Worm (Caenorhabditis elegans) whole organism, L1 larva: ENCODE measurements around the gene W01B6.6.
A peak's percentile ranks its signal among the peaks of the same experiment; 100 is the strongest.

Source experiments
- C16A3.4 ChIP-seq: fragments of 150-350 bp; optimal IDR thresholded peaks from 2 replicates; lab custom pipeline; 2014; ENCODE audit warnings: missing biosample characterization, missing genetic modification characterization
- C34B4.2 ChIP-seq: sonication (generic microtip); optimal IDR thresholded peaks from 2 replicates; lab custom pipeline; 2017; ENCODE audit warnings: mild to moderate bottlenecking, missing genetic modification characterization, missing compliant biosample characterization
- Y116A8C.19 ChIP-seq: sonication (generic microtip); optimal IDR thresholded peaks from 2 replicates; lab custom pipeline; 2016; ENCODE audit warnings: missing compliant biosample characterization, missing genetic modification characterization, borderline replicate concordance
- alr-1 ChIP-seq: fragments of 200-800 bp; sonication (Bioruptor generic); optimal IDR thresholded peaks from 2 replicates; lab custom pipeline; 2018; ENCODE audit warnings: borderline replicate concordance, mild to moderate bottlenecking, missing genetic modification characterization, missing compliant biosample characterization
- blmp-1 ChIP-seq: fragments of 150-350 bp; optimal IDR thresholded peaks from 2 replicates; lab custom pipeline; 2014; ENCODE audit warnings: missing biosample characterization, missing genetic modification characterization
- ceh-8 ChIP-seq: fragments of 200-800 bp; sonication (Bioruptor generic); optimal IDR thresholded peaks from 2 replicates; lab custom pipeline; 2018; ENCODE audit warnings: mild to moderate bottlenecking, missing genetic modification characterization, moderate library complexity, missing compliant biosample characterization
- ceh-88 ChIP-seq: fragments of 200-800 bp; sonication (Bioruptor generic); IDR thresholded peaks from 2 replicates; pipeline ENCODE4 v1.3.6; 2022; ENCODE audit warnings: missing genetic modification characterization, missing compliant biosample characterization
- ceh-90 ChIP-seq: sonication (generic microtip); optimal IDR thresholded peaks from 2 replicates; lab custom pipeline; 2016; ENCODE audit warnings: missing genetic modification characterization, missing compliant biosample characterization
- ces-1 ChIP-seq: fragments of 150-350 bp; optimal IDR thresholded peaks from 2 replicates; lab custom pipeline; 2014; ENCODE audit warnings: missing biosample characterization, missing genetic modification reagents, missing genetic modification characterization
- dpl-1 ChIP-seq, 3 experiments: fragments of 150-350 bp in 2 of 3; sonication (generic microtip) in 1 of 3; optimal IDR thresholded peaks; 2 replicates each; lab custom pipeline; 2014 to 2017; ENCODE audit warnings: missing biosample characterization in 3 of 3, missing genetic modification characterization in 3 of 3, missing genetic modification reagents in 3 of 3
- dsc-1 ChIP-seq: sonication (generic microtip); optimal IDR thresholded peaks from 2 replicates; lab custom pipeline; 2016; ENCODE audit warnings: mild to moderate bottlenecking, missing genetic modification characterization, missing compliant biosample characterization
- efl-1 ChIP-seq, 4 experiments: fragments of 150-350 bp; optimal IDR thresholded peaks in 3 of 4; peaks in 1 of 4; 1 replicate in 1 of 4; 2 replicates in 3 of 4; lab custom pipeline; 2014; ENCODE audit warnings: missing biosample characterization in 2 of 4, missing genetic modification characterization in 2 of 4, missing genetic modification reagents in 2 of 4
- efl-3 ChIP-seq: fragments of 200-800 bp; sonication (Bioruptor generic); optimal IDR thresholded peaks from 2 replicates; lab custom pipeline; 2018; ENCODE audit warnings: mild to moderate bottlenecking, missing genetic modification characterization, missing compliant biosample characterization
- egl-13 ChIP-seq: sonication (generic microtip); optimal IDR thresholded peaks from 2 replicates; lab custom pipeline; 2016; ENCODE audit warnings: missing genotype, missing genetic modification reagents, missing genetic modification characterization, missing compliant biosample characterization
- egl-27 ChIP-seq, 2 experiments: fragments of 150-350 bp in 1 of 2; sonication (generic microtip); optimal IDR thresholded peaks; 3 replicates each; lab custom pipeline; 2017 to 2018; ENCODE audit warnings: missing biosample characterization in 2 of 2, missing genetic modification characterization in 2 of 2, missing genetic modification reagents in 2 of 2
- ets-5 ChIP-seq: fragments of 200-800 bp; sonication (Bioruptor generic); IDR thresholded peaks from 2 replicates; pipeline ENCODE4 v1.3.6; 2022; ENCODE audit warnings: missing genetic modification characterization, missing compliant biosample characterization
- fkh-8 ChIP-seq: sonication (generic microtip); optimal IDR thresholded peaks from 2 replicates; lab custom pipeline; 2016; ENCODE audit warnings: mild to moderate bottlenecking, missing genetic modification characterization, missing compliant biosample characterization
- fos-1 ChIP-seq: fragments of 150-350 bp; optimal IDR thresholded peaks from 2 replicates; lab custom pipeline; 2014; ENCODE audit warnings: missing biosample characterization, missing genetic modification characterization
- hlh-4 ChIP-seq: sonication (generic microtip); optimal IDR thresholded peaks from 2 replicates; lab custom pipeline; 2016; ENCODE audit warnings: mild to moderate bottlenecking, missing genetic modification characterization, missing compliant biosample characterization
- hpl-2 ChIP-seq: fragments of 150-350 bp; optimal IDR thresholded peaks from 2 replicates; lab custom pipeline; 2014; ENCODE audit warnings: missing biosample characterization, missing genetic modification reagents, missing genetic modification characterization
- isw-1 ChIP-seq: fragments of 200-800 bp; sonication (Bioruptor generic); IDR thresholded peaks from 2 replicates; pipeline ENCODE4 v1.3.6; 2022; ENCODE audit warnings: missing genetic modification characterization, missing compliant biosample characterization
- jun-1 ChIP-seq: fragments of 150-350 bp; optimal IDR thresholded peaks from 2 replicates; lab custom pipeline; 2014; ENCODE audit warnings: missing biosample characterization, missing genetic modification reagents, missing genetic modification characterization
- lin-15B ChIP-seq: fragments of 150-350 bp; sonication (generic microtip); optimal IDR thresholded peaks from 3 replicates; lab custom pipeline; 2014; ENCODE audit warnings: missing biosample characterization, missing genetic modification characterization
- lin-39 ChIP-seq: fragments of 150-350 bp; optimal IDR thresholded peaks from 2 replicates; lab custom pipeline; 2014; ENCODE audit warnings: missing biosample characterization, missing genetic modification reagents, missing genetic modification characterization
- lsy-2 ChIP-seq, 2 experiments: fragments of 150-350 bp; optimal IDR thresholded peaks; 2 replicates each; lab custom pipeline; 2014; ENCODE audit warnings: missing biosample characterization in 2 of 2, missing genetic modification characterization in 2 of 2
- mep-1 ChIP-seq: fragments of 150-350 bp; optimal IDR thresholded peaks from 2 replicates; lab custom pipeline; 2014; ENCODE audit warnings: missing biosample characterization, missing genetic modification characterization
- nhr-20 ChIP-seq: sonication (generic microtip); optimal IDR thresholded peaks from 2 replicates; lab custom pipeline; 2016; ENCODE audit warnings: mild to moderate bottlenecking, missing genetic modification characterization, missing compliant biosample characterization
- nhr-28 ChIP-seq: fragments of 150-350 bp; optimal IDR thresholded peaks from 2 replicates; lab custom pipeline; 2014; ENCODE audit warnings: missing biosample characterization, missing genetic modification characterization
- nhr-47 ChIP-seq: sonication (generic microtip); optimal IDR thresholded peaks from 2 replicates; lab custom pipeline; 2016; ENCODE audit warnings: mild to moderate bottlenecking, missing genetic modification characterization, moderate library complexity, missing compliant biosample characterization
- nhr-71 ChIP-seq: sonication (generic microtip); optimal IDR thresholded peaks from 2 replicates; lab custom pipeline; 2016; ENCODE audit warnings: mild to moderate bottlenecking, missing genetic modification characterization, moderate library complexity, missing compliant biosample characterization
- nhr-76 ChIP-seq: sonication (generic microtip); optimal IDR thresholded peaks from 2 replicates; lab custom pipeline; 2017; ENCODE audit warnings: missing biosample characterization, missing genetic modification characterization
- nhr-77 ChIP-seq: fragments of 150-350 bp; optimal IDR thresholded peaks from 2 replicates; lab custom pipeline; 2014; ENCODE audit warnings: missing biosample characterization, missing genetic modification characterization
- nhr-84 ChIP-seq: sonication (generic microtip); optimal IDR thresholded peaks from 2 replicates; lab custom pipeline; 2017; ENCODE audit warnings: missing biosample characterization, missing genetic modification characterization
- nhr-90 ChIP-seq: sonication (generic microtip); optimal IDR thresholded peaks from 2 replicates; lab custom pipeline; 2016; ENCODE audit warnings: mild to moderate bottlenecking, missing genetic modification characterization, missing compliant biosample characterization; ENCODE audit not compliant: poor library complexity
- pag-3 ChIP-seq: sonication (generic microtip); optimal IDR thresholded peaks from 2 replicates; lab custom pipeline; 2017; ENCODE audit warnings: missing genetic modification characterization, mild to moderate bottlenecking, missing compliant biosample characterization, antibody characterized with exemption, borderline replicate concordance; ENCODE audit not compliant: insufficient read depth
- pax-3 ChIP-seq: fragments of 200-800 bp; sonication (Bioruptor generic); optimal IDR thresholded peaks from 2 replicates; lab custom pipeline; 2018; ENCODE audit warnings: mild to moderate bottlenecking, missing genetic modification characterization, moderate library complexity, missing compliant biosample characterization
- pqm-1 ChIP-seq: sonication (generic microtip); optimal IDR thresholded peaks from 3 replicates; lab custom pipeline; 2017; ENCODE audit warnings: missing biosample characterization, missing genetic modification characterization
- snpc-4 ChIP-seq: fragments of 150-350 bp; optimal IDR thresholded peaks from 2 replicates; lab custom pipeline; 2014; ENCODE audit warnings: missing biosample characterization, missing genetic modification characterization
- sox-4 ChIP-seq: sonication (generic microtip); optimal IDR thresholded peaks from 2 replicates; lab custom pipeline; 2016; ENCODE audit warnings: missing genetic modification characterization, missing compliant biosample characterization
- sptf-1 ChIP-seq: fragments of 150-350 bp; optimal IDR thresholded peaks from 2 replicates; lab custom pipeline; 2014; ENCODE audit warnings: missing biosample characterization, missing genetic modification characterization
- swsn-7 ChIP-seq: sonication (generic microtip); optimal IDR thresholded peaks from 2 replicates; lab custom pipeline; 2016; ENCODE audit warnings: missing genetic modification characterization, missing compliant biosample characterization
- unc-30 ChIP-seq: sonication (generic microtip); optimal IDR thresholded peaks from 2 replicates; lab custom pipeline; 2017; ENCODE audit warnings: missing biosample characterization, missing genetic modification characterization
- zag-1 ChIP-seq: fragments of 150-350 bp; optimal IDR thresholded peaks from 2 replicates; lab custom pipeline; 2014; ENCODE audit warnings: missing biosample characterization, missing genetic modification characterization
- zip-4 ChIP-seq: fragments of 200-800 bp; sonication (Bioruptor generic); optimal IDR thresholded peaks from 2 replicates; lab custom pipeline; 2018; ENCODE audit warnings: mild to moderate bottlenecking, missing genetic modification characterization, moderate library complexity, missing compliant biosample characterization
- ztf-11 ChIP-seq, 2 experiments: sonication (generic microtip); optimal IDR thresholded peaks; 2 replicates each; lab custom pipeline; 2016 to 2017; ENCODE audit warnings: missing genetic modification characterization in 2 of 2, missing biosample characterization in 1 of 2, missing compliant biosample characterization in 1 of 2
- ztf-4 ChIP-seq: fragments of 150-350 bp; optimal IDR thresholded peaks from 2 replicates; lab custom pipeline; 2014; ENCODE audit warnings: missing biosample characterization, missing genetic modification characterization

W01B6.6 gene

DNA sequence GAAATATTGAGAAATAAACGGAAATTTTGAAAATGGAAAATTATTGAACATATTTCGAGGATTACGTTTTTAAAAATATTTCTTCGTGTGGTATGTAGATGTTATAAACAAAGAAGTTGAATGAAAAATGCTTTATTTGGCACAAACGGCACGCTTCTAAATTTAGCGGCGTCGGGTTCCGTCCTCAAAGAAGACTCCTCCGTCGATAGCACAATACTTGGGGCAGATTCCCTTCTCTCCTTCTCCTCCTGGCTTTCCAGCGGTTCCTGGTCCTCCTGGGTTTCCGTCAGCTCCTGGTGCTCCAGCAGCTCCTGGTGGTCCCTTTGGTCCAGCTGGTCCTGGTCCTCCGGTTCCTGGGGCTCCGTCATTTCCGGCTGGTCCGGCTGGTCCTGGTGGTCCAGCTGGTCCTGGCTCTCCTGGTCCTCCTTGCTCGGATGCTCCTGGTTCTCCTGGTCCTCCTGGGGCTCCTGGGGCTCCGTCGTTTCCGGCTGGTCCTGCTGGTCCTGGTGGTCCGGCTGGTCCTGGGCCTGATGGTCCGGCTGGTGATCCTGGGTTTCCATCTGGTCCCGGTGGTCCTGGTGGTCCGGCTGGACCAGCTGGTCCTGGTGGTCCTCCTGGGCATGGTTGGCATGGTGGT is 3.5 kb downstream of the W01B6.6 start, which contains the start of gene W01B6.8:
TSS of gene W01B6.8 (minus strand) at position 51 of the 637 bp plus-strand sequence.
- TF ChIP-seq nhr-71 (tag; lab: Kevin White, UChicago) (no peak), efl-1 (optimal IDR thresholded peaks at IDR 0.05; lab: Kevin White, UChicago) (no peak), efl-1 (GFP tag; optimal IDR thresholded peaks at IDR 0.05 in 1 of 2; lab: Kevin White, UChicago) (peak in 1 of 2 experiments; percentile 81), C16A3.4 (tag; lab: Kevin White, UChicago) (no peak), ceh-8 (GFP tag; lab: Kevin White, UChicago) (peak; percentile 83)

DNA sequence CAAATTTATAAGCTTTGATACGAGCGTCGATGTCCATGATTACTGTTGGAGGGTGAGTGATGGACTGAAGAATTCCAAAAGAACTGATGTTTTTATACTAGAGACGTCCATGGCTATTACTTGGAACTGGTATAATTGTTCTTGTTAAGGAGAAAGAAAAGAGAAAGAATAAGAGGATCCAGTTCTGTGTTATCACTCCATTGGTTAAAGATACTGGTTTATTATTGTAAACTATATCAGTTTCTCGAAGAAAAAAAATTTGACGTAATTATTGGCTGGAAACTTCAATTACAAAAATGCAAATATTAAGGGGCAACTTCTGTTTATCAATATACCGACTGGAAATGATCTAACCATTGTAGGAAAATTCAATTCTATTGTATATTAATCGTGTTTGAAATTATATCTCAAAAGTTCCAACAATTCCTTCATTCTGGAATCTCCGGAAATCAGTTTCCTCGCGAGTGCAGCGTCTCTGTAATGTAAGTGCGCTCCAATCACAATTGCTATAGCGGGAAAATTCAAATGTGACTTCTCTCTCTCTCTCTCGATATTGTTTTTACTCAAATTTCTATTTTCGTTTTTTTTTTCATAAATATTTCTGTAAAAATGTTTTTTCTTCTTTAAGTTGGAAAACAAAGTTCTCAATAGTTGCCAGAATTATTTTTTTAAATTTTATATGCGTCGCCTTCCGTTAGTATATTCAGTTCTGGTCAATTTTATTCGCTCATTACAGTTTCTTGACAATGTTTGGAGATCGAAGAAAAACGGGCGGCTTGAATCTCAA is 4.7 kb downstream of the W01B6.6 start, which contains the start of the genes col-2 and ndc-80:
TSS of gene col-2 (minus strand) at position 51 of the 787 bp plus-strand sequence.
TSS of gene ndc-80 (plus strand) at position 737 of the 787 bp plus-strand sequence.
- TF ChIP-seq snpc-4 (tag; lab: Kevin White, UChicago) (peak; percentile 13), nhr-28 (tag; lab: Kevin White, UChicago) (no peak), ceh-90 (no peak), dsc-1 (peak; percentile 28), Y116A8C.19 (tag; lab: Kevin White, UChicago) (no peak), lsy-2 (tag; optimal IDR thresholded peaks at IDR 0.05; lab: Kevin White, UChicago) (peak; percentile 69 to 92), egl-13 (no peak), nhr-84 (tag; lab: Kevin White, UChicago) (no peak), dpl-1 (GFP tag; optimal IDR thresholded peaks at IDR 0.05; lab: Kevin White, UChicago) (peak; percentile 88 to 92 (median 89)), efl-1 (optimal IDR thresholded peaks at IDR 0.05; lab: Kevin White, UChicago) (peak; percentile 91 to 94), efl-1 (GFP tag; optimal IDR thresholded peaks at IDR 0.05 in 1 of 2; lab: Kevin White, UChicago) (peak; percentile 88 to 99), ceh-88 (GFP tag; lab: Robert Waterston, UW) (no peak; the same call in 1 of the 2 replicates), sptf-1 (tag; lab: Kevin White, UChicago) (no peak), swsn-7 (tag; lab: Kevin White, UChicago) (peak; percentile 51), ets-5 (GFP tag; lab: Robert Waterston, UW) (no peak), pag-3 (no peak), lin-39 (no peak), nhr-47 (tag; lab: Kevin White, UChicago) (no peak), pax-3 (peak; percentile 52), hlh-4 (tag; lab: Kevin White, UChicago) (no peak), zag-1 (tag; lab: Kevin White, UChicago) (no peak), isw-1 (GFP tag; lab: Robert Waterston, UW) (peak; percentile 48), fos-1 (peak; percentile 67), sox-4 (tag; lab: Kevin White, UChicago) (no peak), blmp-1 (tag; lab: Kevin White, UChicago) (peak; percentile 71), zip-4 (GFP tag; lab: Kevin White, UChicago) (no peak), lin-15B (peak; percentile 87), jun-1 (tag; lab: Kevin White, UChicago) (no peak), unc-30 (tag; lab: Kevin White, UChicago) (no peak), ces-1 (GFP tag; lab: Kevin White, UChicago) (no peak), ztf-4 (no peak), alr-1 (tag; lab: Kevin White, UChicago) (no peak), mep-1 (tag; lab: Kevin White, UChicago) (peak; percentile 82), nhr-90 (peak; percentile 67), nhr-76 (tag; lab: Kevin White, UChicago) (no peak), C16A3.4 (tag; lab: Kevin White, UChicago) (peak; percentile 93), nhr-20 (tag; lab: Kevin White, UChicago) (peak; percentile 71), ztf-11 (tag; optimal IDR thresholded peaks at IDR 0.05; lab: Kevin White, UChicago) (peak in 1 of 2 experiments; percentile 17), efl-3 (GFP tag; lab: Kevin White, UChicago) (no peak), hpl-2 (GFP tag; lab: Kevin White, UChicago) (no peak), egl-27 (tag; optimal IDR thresholded peaks at IDR 0.05; lab: Kevin White, UChicago) (no peak), pqm-1 (no peak), ceh-8 (GFP tag; lab: Kevin White, UChicago) (no peak), C34B4.2 (tag; lab: Kevin White, UChicago) (no peak), nhr-77 (tag; lab: Kevin White, UChicago) (peak; percentile 73), fkh-8 (tag; lab: Kevin White, UChicago) (peak; percentile 49)
